Worm (Caenorhabditis elegans): ENCODE results near the gene srx-51.

DNA sequence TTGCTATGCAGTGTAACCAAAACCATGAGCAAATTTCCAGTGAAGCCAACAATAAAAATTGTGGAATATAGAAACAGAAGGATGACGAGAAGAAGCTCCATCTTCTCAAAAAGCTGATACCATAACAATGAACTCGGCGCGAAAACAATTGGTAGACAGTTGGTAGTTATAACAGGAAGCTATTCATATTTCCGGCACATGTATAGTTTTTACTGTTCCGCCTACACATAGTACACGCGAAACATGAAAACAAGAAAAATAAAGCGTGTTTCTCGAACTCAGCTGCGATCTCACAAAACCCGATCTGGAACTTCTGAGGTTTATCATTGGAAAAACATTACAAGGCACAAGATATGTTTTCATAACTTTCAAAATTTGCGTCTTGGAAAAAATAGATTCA lies 22.6 kb upstream of the srx-51 start, which contains the start of gene srsx-37:
- TF ChIP-seq ceh-82 (tag; optimal IDR thresholded peaks at IDR 0.05) (no peak), pqm-1 (tag; optimal IDR thresholded peaks at IDR 0.05) (no peak), pha-4 (GFP tag; IDR thresholded peaks at IDR 0.05) (no peak), pha-4 (tag; optimal IDR thresholded peaks at IDR 0.05) (no peak), attf-4 (tag; optimal IDR thresholded peaks at IDR 0.05) (no peak), unc-39 (tag; optimal IDR thresholded peaks at IDR 0.05) (no peak), skn-1 (tag; optimal IDR thresholded peaks at IDR 0.05) (no peak), rbr-2 (tag; optimal IDR thresholded peaks at IDR 0.05) (no peak), snpc-4 (tag; optimal IDR thresholded peaks at IDR 0.05) (no peak), nhr-102 (tag; optimal IDR thresholded peaks at IDR 0.05) (no peak), mdt-29 (GFP tag; IDR thresholded peaks at IDR 0.05) (no peak), nhr-11 (tag; optimal IDR thresholded peaks at IDR 0.05) (no peak), unc-62 (GFP tag; optimal IDR thresholded peaks at IDR 0.05 in 1 of 2) (no peak), unc-62 (tag; optimal IDR thresholded peaks at IDR 0.05) (no peak)

Measured in whole organism, L4 larva.